Fruit fly (Drosophila melanogaster) whole organism, embryonic: Measurements from ENCODE around the gene CG7029.

Experiments
- B-H1 ChIP-seq: fragments of 200-800 bp; sonication (Bioruptor generic); IDR thresholded peaks from 3 replicates; pipeline ENCODE4 v1.3.6; 2022; ENCODE audit warnings: missing biosample characterization, missing genetic modification characterization
- CG11696 ChIP-seq: fragments of 200-800 bp; sonication (Bioruptor generic); IDR thresholded peaks from 2 replicates; pipeline ENCODE4 v1.3.6; 2022; ENCODE audit warnings: missing biosample characterization, missing genetic modification characterization
- CG12155 ChIP-seq: fragments of 200-800 bp; sonication (Bioruptor generic); optimal IDR thresholded peaks from 3 replicates; lab custom pipeline; 2016; ENCODE audit warnings: missing biosample characterization, missing genetic modification characterization
- CG12659 ChIP-seq: fragments of 200-800 bp; sonication (Bioruptor generic); optimal IDR thresholded peaks from 3 replicates; lab custom pipeline; 2017; ENCODE audit warnings: mild to moderate bottlenecking, missing biosample characterization, missing genetic modification reagents, missing genetic modification characterization
- CG13624 ChIP-seq: fragments of 200-800 bp; sonication (Bioruptor generic); optimal IDR thresholded peaks from 2 replicates; lab custom pipeline; 2016; ENCODE audit warnings: missing biosample characterization, missing genetic modification characterization
- CG15011 ChIP-seq: fragments of 200-800 bp; sonication (Bioruptor generic); optimal IDR thresholded peaks from 3 replicates; lab custom pipeline; 2018; ENCODE audit warnings: missing biosample characterization, mild to moderate bottlenecking, missing genetic modification characterization
- CG1602 ChIP-seq: fragments of 200-800 bp; sonication (Bioruptor generic); optimal IDR thresholded peaks from 3 replicates; lab custom pipeline; 2016; ENCODE audit warnings: missing biosample characterization, missing genetic modification characterization
- CG17328 ChIP-seq: fragments of 200-800 bp; sonication (Bioruptor generic); IDR thresholded peaks from 2 replicates; pipeline ENCODE4 v1.3.6; 2022; ENCODE audit warnings: missing biosample characterization, missing genetic modification characterization
- CG17359 ChIP-seq: fragments of 200-800 bp; sonication (Bioruptor generic); optimal IDR thresholded peaks from 3 replicates; lab custom pipeline; 2018; ENCODE audit warnings: missing biosample characterization, mild to moderate bottlenecking, missing genetic modification characterization, moderate library complexity
- CG30403 ChIP-seq: fragments of 200-800 bp; sonication (Bioruptor generic); optimal IDR thresholded peaks from 3 replicates; lab custom pipeline; 2016; ENCODE audit warnings: missing biosample characterization, missing genetic modification characterization
- CG31224 ChIP-seq: fragments of 200-800 bp; sonication (Bioruptor generic); IDR thresholded peaks from 2 replicates; pipeline ENCODE4 v1.3.6; 2022; ENCODE audit warnings: missing biosample characterization, missing genetic modification characterization
- CG3281 ChIP-seq: fragments of 200-800 bp; sonication (Bioruptor generic); optimal IDR thresholded peaks from 3 replicates; lab custom pipeline; 2017; ENCODE audit warnings: missing biosample characterization, mild to moderate bottlenecking, missing genetic modification characterization
- CG3407 ChIP-seq: fragments of 200-800 bp; sonication (Bioruptor generic); optimal IDR thresholded peaks from 2 replicates; lab custom pipeline; 2018; ENCODE audit warnings: missing biosample characterization, mild to moderate bottlenecking, missing genetic modification characterization
- CG4617 ChIP-seq: fragments of 200-800 bp; sonication (Bioruptor generic); optimal IDR thresholded peaks from 3 replicates; lab custom pipeline; 2016; ENCODE audit warnings: missing biosample characterization, missing genetic modification characterization, borderline replicate concordance
- CG4707 ChIP-seq: fragments of 200-800 bp; sonication (Bioruptor generic); optimal IDR thresholded peaks from 2 replicates; lab custom pipeline; 2018; ENCODE audit warnings: missing biosample characterization, mild to moderate bottlenecking, missing genetic modification characterization, moderate library complexity
- CG5180 ChIP-seq: fragments of 200-800 bp; sonication (Bioruptor generic); optimal IDR thresholded peaks from 3 replicates; lab custom pipeline; 2017; ENCODE audit warnings: missing biosample characterization, missing genetic modification characterization, mild to moderate bottlenecking, moderate library complexity, missing genetic modification reagents
- CG7357 ChIP-seq: fragments of 200-800 bp; sonication (Bioruptor generic); IDR thresholded peaks from 3 replicates; pipeline ENCODE4 v1.3.6; 2022; ENCODE audit warnings: missing biosample characterization, missing genetic modification characterization
- CG7745 ChIP-seq: fragments of 200-800 bp; sonication (Bioruptor generic); optimal IDR thresholded peaks from 2 replicates; lab custom pipeline; 2018; ENCODE audit warnings: missing biosample characterization, mild to moderate bottlenecking, missing genetic modification characterization, moderate library complexity
- CG7786 ChIP-seq: fragments of 200-800 bp; sonication (Bioruptor generic); optimal IDR thresholded peaks from 2 replicates; lab custom pipeline; 2016; ENCODE audit warnings: missing biosample characterization, missing genetic modification characterization
- CG7963 ChIP-seq: fragments of 200-800 bp; sonication (Bioruptor generic); IDR thresholded peaks from 3 replicates; pipeline ENCODE4 v1.3.6; 2022; ENCODE audit warnings: missing biosample characterization, missing genetic modification characterization; ENCODE audit not compliant: partially characterized antibody
- CG9437 ChIP-seq: fragments of 200-800 bp; sonication (Bioruptor generic); optimal IDR thresholded peaks from 2 replicates; lab custom pipeline; 2018; ENCODE audit warnings: missing biosample characterization, mild to moderate bottlenecking, missing genetic modification characterization
- CG9817 ChIP-seq: fragments of 200-800 bp; sonication (Bioruptor generic); optimal IDR thresholded peaks from 2 replicates; lab custom pipeline; 2018; ENCODE audit warnings: missing biosample characterization, mild to moderate bottlenecking, missing genetic modification characterization, moderate library complexity
- CG9876 ChIP-seq: fragments of 200-800 bp; sonication (Bioruptor generic); optimal IDR thresholded peaks from 2 replicates; lab custom pipeline; 2016; ENCODE audit warnings: missing biosample characterization, missing genetic modification characterization
- D19B ChIP-seq: fragments of 200-800 bp; sonication (Bioruptor generic); optimal IDR thresholded peaks from 2 replicates; lab custom pipeline; 2017; ENCODE audit warnings: missing biosample characterization, mild to moderate bottlenecking, missing genetic modification characterization
- Dll ChIP-seq: fragments of 200-800 bp; sonication (Bioruptor generic); IDR thresholded peaks from 4 replicates; pipeline ENCODE4 v1.3.6; 2022; ENCODE audit warnings: missing biosample characterization, missing genetic modification characterization; ENCODE audit not compliant: partially characterized antibody
- E2f1 ChIP-seq: fragments of 200-800 bp; sonication (Bioruptor generic); IDR thresholded peaks from 2 replicates; pipeline ENCODE4 v1.3.6; 2022; ENCODE audit warnings: missing biosample characterization, missing genetic modification characterization
- ERR ChIP-seq: fragments of 200-800 bp; sonication (Bioruptor generic); optimal IDR thresholded peaks from 2 replicates; lab custom pipeline; 2016; ENCODE audit warnings: missing biosample characterization, missing genetic modification characterization
- HLH54F ChIP-seq: fragments of 200-800 bp; sonication (Bioruptor generic); optimal IDR thresholded peaks from 3 replicates; lab custom pipeline; 2016; ENCODE audit warnings: missing biosample characterization, missing genetic modification characterization
- Hey ChIP-seq: fragments of 200-800 bp; sonication (Bioruptor generic); optimal IDR thresholded peaks from 3 replicates; lab custom pipeline; 2018; ENCODE audit warnings: missing biosample characterization, mild to moderate bottlenecking, missing genetic modification characterization
- Lim3 ChIP-seq: fragments of 200-800 bp; sonication (Bioruptor generic); IDR thresholded peaks from 2 replicates; pipeline ENCODE4 v1.3.6; 2022; ENCODE audit warnings: missing biosample characterization, missing genetic modification characterization
- MTF-1 ChIP-seq: fragments of 200-800 bp; sonication (Bioruptor generic); optimal IDR thresholded peaks from 2 replicates; lab custom pipeline; 2018; ENCODE audit warnings: missing biosample characterization, mild to moderate bottlenecking, missing genetic modification characterization, borderline replicate concordance
- NFAT ChIP-seq: fragments of 200-800 bp; sonication (Bioruptor generic); IDR thresholded peaks from 2 replicates; pipeline ENCODE4 v1.3.6; 2022; ENCODE audit warnings: missing biosample characterization, missing genetic modification characterization
- Xrp1 ChIP-seq: fragments of 200-800 bp; sonication (Bioruptor generic); IDR thresholded peaks from 2 replicates; pipeline ENCODE4 v1.3.6; 2022; ENCODE audit warnings: missing biosample characterization, missing genetic modification characterization
- YL-1 ChIP-seq: fragments of 200-800 bp; sonication (Bioruptor generic); optimal IDR thresholded peaks from 3 replicates; lab custom pipeline; 2017; ENCODE audit warnings: missing biosample characterization, mild to moderate bottlenecking, missing genetic modification characterization
- bab2 ChIP-seq: fragments of 200-800 bp; sonication (Bioruptor generic); optimal IDR thresholded peaks from 2 replicates; lab custom pipeline; 2016; ENCODE audit warnings: missing biosample characterization, missing genetic modification characterization
- chinmo ChIP-seq: fragments of 200-800 bp; sonication (Bioruptor generic); IDR thresholded peaks from 4 replicates; pipeline ENCODE4 v1.3.6; 2022; ENCODE audit warnings: missing biosample characterization, missing genetic modification characterization; ENCODE audit not compliant: partially characterized antibody
- danr ChIP-seq: fragments of 200-800 bp; sonication (Bioruptor generic); IDR thresholded peaks from 2 replicates; pipeline ENCODE4 v1.3.6; 2022; ENCODE audit warnings: missing biosample characterization, missing genetic modification characterization
- dimm ChIP-seq: fragments of 200-800 bp; sonication (Bioruptor generic); IDR thresholded peaks from 2 replicates; pipeline ENCODE4 v1.3.6; 2022; ENCODE audit warnings: missing biosample characterization, missing genetic modification characterization
- ewg ChIP-seq: fragments of 200-800 bp; sonication (Bioruptor generic); optimal IDR thresholded peaks from 3 replicates; lab custom pipeline; 2017; ENCODE audit warnings: mild to moderate bottlenecking, missing biosample characterization, missing genetic modification reagents, missing genetic modification characterization
- gcm2 ChIP-seq: fragments of 200-800 bp; sonication (Bioruptor generic); optimal IDR thresholded peaks from 2 replicates; lab custom pipeline; 2016; ENCODE audit warnings: missing biosample characterization, missing genetic modification characterization
- jigr1 ChIP-seq: fragments of 200-800 bp; sonication (Bioruptor generic); IDR thresholded peaks from 3 replicates; pipeline ENCODE4 v1.3.6; 2022; ENCODE audit warnings: missing biosample characterization, missing genetic modification characterization
- jing ChIP-seq: fragments of 200-800 bp; sonication (Bioruptor generic); optimal IDR thresholded peaks from 2 replicates; lab custom pipeline; 2018; ENCODE audit warnings: missing biosample characterization, mild to moderate bottlenecking, missing genetic modification characterization
- mirr ChIP-seq: fragments of 200-800 bp; sonication (Bioruptor generic); optimal IDR thresholded peaks from 3 replicates; lab custom pipeline; 2018; ENCODE audit warnings: missing biosample characterization, mild to moderate bottlenecking, missing genetic modification characterization
- odd ChIP-seq: fragments of 200-800 bp; sonication (Bioruptor generic); optimal IDR thresholded peaks from 2 replicates; lab custom pipeline; 2017; ENCODE audit warnings: missing biosample characterization, mild to moderate bottlenecking, missing genetic modification characterization
- onecut ChIP-seq: fragments of 200-800 bp; sonication (Bioruptor generic); IDR thresholded peaks from 2 replicates; pipeline ENCODE4 v1.3.6; 2022; ENCODE audit warnings: missing biosample characterization, missing genetic modification characterization
- otp ChIP-seq: fragments of 200-800 bp; sonication (Bioruptor generic); IDR thresholded peaks from 3 replicates; pipeline ENCODE4, ENCODE4 v1.3.6; 2022; ENCODE audit warnings: missing biosample characterization, missing genetic modification characterization
- run ChIP-seq: fragments of 200-800 bp; sonication (Bioruptor generic); optimal IDR thresholded peaks from 3 replicates; lab custom pipeline; 2018; ENCODE audit warnings: missing biosample characterization, mild to moderate bottlenecking, missing genetic modification characterization
- salm ChIP-seq: fragments of 200-800 bp; sonication (Bioruptor generic); optimal IDR thresholded peaks from 2 replicates; lab custom pipeline; 2018; ENCODE audit warnings: missing biosample characterization, mild to moderate bottlenecking, missing genetic modification characterization
- scrt ChIP-seq: fragments of 200-800 bp; sonication (Bioruptor generic); optimal IDR thresholded peaks from 2 replicates; lab custom pipeline; 2018; ENCODE audit warnings: missing biosample characterization, mild to moderate bottlenecking, missing genetic modification characterization, moderate library complexity
- wdn ChIP-seq: fragments of 200-800 bp; sonication (Bioruptor generic); IDR thresholded peaks from 2 replicates; pipeline ENCODE4 v1.3.6; 2022; ENCODE audit warnings: missing biosample characterization, missing genetic modification characterization

Gene CG7029

DNA sequence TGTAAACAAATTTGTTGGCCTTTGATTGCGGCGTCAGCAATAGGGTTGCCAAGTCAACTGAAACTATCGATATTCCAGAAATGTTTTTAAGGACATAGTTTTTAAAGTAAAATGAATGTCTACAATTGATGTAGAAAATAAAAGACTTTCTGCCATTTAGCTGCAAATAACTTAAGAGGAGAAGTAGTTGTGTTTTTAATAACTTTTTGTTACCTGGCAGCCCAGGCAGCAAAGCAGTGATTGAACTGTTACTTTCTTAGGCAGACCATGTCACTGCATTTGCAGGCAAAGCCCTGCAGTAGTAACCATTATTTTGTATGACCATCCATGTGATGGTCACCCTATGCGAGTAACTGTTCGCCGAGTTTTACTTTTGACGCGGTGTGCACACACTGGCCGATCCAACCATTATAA is at the start of gene CG7029, which contains the start of the genes rumi and Usp12-46 (continued):
- peak; percentile 80 for TF ChIP-seq CG3281 (GFP tag; lab: Kevin White, UChicago)
- peak; percentile 58 for TF ChIP-seq D19B (GFP tag; lab: Kevin White, UChicago)
- TF ChIP-seq Dll, result peak; percentile 89
- TF ChIP-seq CG7745 (tag; lab: Kevin White, UChicago), result no peak
- 0 out of 3 replicates have a peak, but pooled peaks have one; percentile 62 for TF ChIP-seq CG7963 (GFP tag; lab: Robert Waterston, UW)
- TF ChIP-seq Hey (tag; lab: Kevin White, UChicago), result no peak
- TF ChIP-seq bab2 (GFP tag; lab: Kevin White, UChicago), result peak; percentile 88
- no peak for TF ChIP-seq dimm (GFP tag; lab: Robert Waterston, UW)
- TF ChIP-seq MTF-1, result peak; percentile 46
- TF ChIP-seq odd (GFP tag; lab: Kevin White, UChicago), result no peak
- TF ChIP-seq jing, result no peak
- TF ChIP-seq NFAT (GFP tag; lab: Robert Waterston, UW), result peak; percentile 84
- peak; percentile 67 for TF ChIP-seq ewg (GFP tag; lab: Kevin White, UChicago)
- peak; percentile 77 for TF ChIP-seq E2f1 (GFP tag; lab: Robert Waterston, UW)
- TF ChIP-seq CG4617, result peak; percentile 85
- peak; percentile 72 for TF ChIP-seq B-H1 (GFP tag; lab: Robert Waterston, UW)
- peak; percentile 57 for TF ChIP-seq CG9437
- peak; percentile 71 for TF ChIP-seq wdn (GFP tag; lab: Robert Waterston, UW)
- peak; percentile 90 for TF ChIP-seq CG1602 (GFP tag; lab: Kevin White, UChicago)
- peak; percentile 69 for TF ChIP-seq mirr
- TF ChIP-seq jigr1 (GFP tag; lab: Robert Waterston, UW), result peak; percentile 32; the same call in 1 of the 3 replicates
- peak; percentile 48; the same call in 1 of the 2 replicates for TF ChIP-seq Lim3 (GFP tag; lab: Robert Waterston, UW)
- peak; percentile 71 for TF ChIP-seq onecut (GFP tag; lab: Robert Waterston, UW)
- peak; percentile 89 for TF ChIP-seq CG9817 (tag; lab: Kevin White, UChicago)
- TF ChIP-seq CG11696 (GFP tag; lab: Robert Waterston, UW), result peak; percentile 53; the same call in 1 of the 2 replicates
- peak; percentile 90 for TF ChIP-seq CG17328 (GFP tag; lab: Robert Waterston, UW)
- TF ChIP-seq CG17359, result peak; percentile 84
- peak; percentile 72 for TF ChIP-seq CG3407 (GFP tag; lab: Kevin White, UChicago)
- TF ChIP-seq Xrp1, result peak; percentile 88
- TF ChIP-seq otp, result peak; percentile 72; the same call in 2 of the 3 replicates
- peak; percentile 89 for TF ChIP-seq CG13624
- peak; percentile 67 for TF ChIP-seq gcm2
- TF ChIP-seq CG12155, result peak; percentile 88
- TF ChIP-seq CG5180 (GFP tag; lab: Kevin White, UChicago), result no peak
- TF ChIP-seq CG30403 (GFP tag; lab: Kevin White, UChicago), result peak; percentile 91
- TF ChIP-seq CG15011 (GFP tag; lab: Kevin White, UChicago), result no peak
- TF ChIP-seq CG4707 (GFP tag; lab: Kevin White, UChicago), result peak; percentile 67
- TF ChIP-seq scrt (GFP tag; lab: Kevin White, UChicago), result peak; percentile 79
- TF ChIP-seq ERR, result peak; percentile 83
- peak; percentile 60; the same call in 2 of the 3 replicates for TF ChIP-seq CG7357
- peak; percentile 70 for TF ChIP-seq YL-1
- TF ChIP-seq HLH54F (GFP tag; lab: Kevin White, UChicago), result peak; percentile 93
- peak; percentile 86; the same call in 3 of the 4 replicates for TF ChIP-seq chinmo (GFP tag; lab: Robert Waterston, UW)
- TF ChIP-seq run (tag; lab: Kevin White, UChicago), result peak; percentile 56
- peak; percentile 58; the same call in 1 of the 2 replicates for TF ChIP-seq CG31224 (GFP tag; lab: Robert Waterston, UW)
- TF ChIP-seq danr (GFP tag; lab: Robert Waterston, UW), result peak; percentile 53; the same call in 1 of the 2 replicates
- peak; percentile 92 for TF ChIP-seq CG7786 (GFP tag; lab: Kevin White, UChicago)
- peak; percentile 93 for TF ChIP-seq CG12659 (GFP tag; lab: Kevin White, UChicago)
- TF ChIP-seq salm (tag; lab: Kevin White, UChicago), result peak; percentile 69
- peak; percentile 84 for TF ChIP-seq CG9876 (GFP tag; lab: Kevin White, UChicago)
